Fruit fly (Drosophila melanogaster) whole organism, prepupa: Measurements from ENCODE around the gene Cdc50.

Experiments used
- Blimp-1 ChIP-seq: fragments of 200-800 bp; sonication (Bioruptor generic); optimal IDR thresholded peaks from 3 replicates; lab custom pipeline; 2017; ENCODE audit warnings: missing biosample characterization, missing genetic modification characterization, mild to moderate bottlenecking, moderate library complexity, missing genetic modification reagents
- CG11294 ChIP-seq: fragments of 200-800 bp; sonication (Bioruptor generic); IDR thresholded peaks from 2 replicates; pipeline ENCODE4 v1.3.6; 2022; ENCODE audit warnings: missing biosample characterization, missing genetic modification characterization
- CG11902 ChIP-seq: fragments of 200-800 bp; sonication (Bioruptor generic); optimal IDR thresholded peaks from 3 replicates; lab custom pipeline; 2016; ENCODE audit warnings: missing biosample characterization, missing genetic modification characterization
- CG15336 ChIP-seq: fragments of 200-800 bp; sonication (Bioruptor generic); IDR thresholded peaks from 2 replicates; pipeline ENCODE4 v1.3.6; 2022; ENCODE audit warnings: missing biosample characterization, missing genetic modification characterization
- CG1621 ChIP-seq: fragments of 200-800 bp; sonication (Bioruptor generic); optimal IDR thresholded peaks from 3 replicates; lab custom pipeline; 2018; ENCODE audit warnings: missing biosample characterization, mild to moderate bottlenecking, missing genetic modification characterization
- CG16779 ChIP-seq: fragments of 200-800 bp; sonication (Bioruptor generic); optimal IDR thresholded peaks from 3 replicates; lab custom pipeline; 2017; ENCODE audit warnings: missing biosample characterization, mild to moderate bottlenecking, missing genetic modification characterization
- CG32006 ChIP-seq: fragments of 200-800 bp; sonication (Bioruptor generic); optimal IDR thresholded peaks from 3 replicates; lab custom pipeline; 2017; ENCODE audit warnings: missing biosample characterization, mild to moderate bottlenecking, missing genetic modification characterization
- CG4318 ChIP-seq: fragments of 200-800 bp; sonication (Bioruptor generic); optimal IDR thresholded peaks from 3 replicates; lab custom pipeline; 2017; ENCODE audit warnings: missing biosample characterization, mild to moderate bottlenecking, missing genetic modification characterization
- CG6163 ChIP-seq: fragments of 200-800 bp; sonication (Bioruptor generic); IDR thresholded peaks from 3 replicates; pipeline ENCODE4 v1.3.6; 2022; ENCODE audit warnings: missing biosample characterization, missing genetic modification characterization
- CG6276 ChIP-seq: fragments of 200-800 bp; sonication (Bioruptor generic); optimal IDR thresholded peaks from 2 replicates; lab custom pipeline; 2017; ENCODE audit warnings: missing biosample characterization, mild to moderate bottlenecking, missing genetic modification characterization
- CG6792 ChIP-seq: fragments of 200-800 bp; sonication (Bioruptor generic); optimal IDR thresholded peaks from 3 replicates; lab custom pipeline; 2016; ENCODE audit warnings: missing biosample characterization, missing genetic modification characterization
- CG6854 ChIP-seq: fragments of 200-800 bp; sonication (Bioruptor generic); optimal IDR thresholded peaks from 2 replicates; lab custom pipeline; 2017; ENCODE audit warnings: missing biosample characterization, mild to moderate bottlenecking, missing genetic modification characterization
- CG9139 ChIP-seq: fragments of 200-800 bp; sonication (Bioruptor generic); optimal IDR thresholded peaks from 3 replicates; lab custom pipeline; 2017; ENCODE audit warnings: missing biosample characterization, mild to moderate bottlenecking, missing genetic modification characterization
- Eip78C ChIP-seq: fragments of 200-800 bp; sonication (Bioruptor generic); peaks from one replicate; lab custom pipeline; 2016; ENCODE audit warnings: missing biosample characterization, missing genetic modification characterization
- Eip93F ChIP-seq: fragments of 200-800 bp; sonication (Bioruptor generic); optimal IDR thresholded peaks from 2 replicates; lab custom pipeline; 2016; ENCODE audit warnings: missing biosample characterization, mild to moderate bottlenecking, missing genetic modification characterization
- Ets96B ChIP-seq: fragments of 200-800 bp; optimal IDR thresholded peaks from 2 replicates; lab custom pipeline; 2019; ENCODE audit warnings: missing biosample characterization, mild to moderate bottlenecking, missing genetic modification characterization, moderate library complexity
- Hr38 ChIP-seq: sonication (Bioruptor generic); optimal IDR thresholded peaks from 2 replicates; lab custom pipeline; 2016; ENCODE audit warnings: missing biosample characterization, missing genetic modification characterization
- Hr4 ChIP-seq: fragments of 200-800 bp; sonication (Bioruptor generic); optimal IDR thresholded peaks from 3 replicates; lab custom pipeline; 2016; ENCODE audit warnings: missing biosample characterization, missing genetic modification characterization
- Lpt ChIP-seq: fragments of 200-800 bp; sonication (Bioruptor generic); optimal IDR thresholded peaks from 3 replicates; lab custom pipeline; 2016; ENCODE audit warnings: missing biosample characterization, missing genetic modification characterization
- Met ChIP-seq: fragments of 200-800 bp; sonication (Bioruptor generic); optimal IDR thresholded peaks from 3 replicates; lab custom pipeline; 2016; ENCODE audit warnings: missing biosample characterization, missing genetic modification characterization
- Smox ChIP-seq: fragments of 200-800 bp; sonication (Bioruptor generic); optimal IDR thresholded peaks from 3 replicates; lab custom pipeline; 2016; ENCODE audit warnings: missing biosample characterization, missing genetic modification characterization
- Sox102F ChIP-seq: fragments of 200-800 bp; sonication (Bioruptor generic); optimal IDR thresholded peaks from 2 replicates; lab custom pipeline; 2016; ENCODE audit warnings: missing biosample characterization, mild to moderate bottlenecking, missing genetic modification characterization
- Sox14 ChIP-seq: fragments of 200-800 bp; sonication (Bioruptor generic); optimal IDR thresholded peaks from 3 replicates; lab custom pipeline; 2016; ENCODE audit warnings: missing biosample characterization, missing genetic modification characterization
- Sox15 ChIP-seq: fragments of 200-800 bp; sonication (Bioruptor generic); optimal IDR thresholded peaks from 3 replicates; lab custom pipeline; 2016; ENCODE audit warnings: missing biosample characterization, missing genetic modification characterization
- achi ChIP-seq: fragments of 200-800 bp; sonication (Bioruptor generic); optimal IDR thresholded peaks from 3 replicates; lab custom pipeline; 2016; ENCODE audit warnings: missing biosample characterization, missing genetic modification characterization
- acj6 ChIP-seq: fragments of 200-800 bp; sonication (Bioruptor generic); optimal IDR thresholded peaks from 3 replicates; lab custom pipeline; 2016; ENCODE audit warnings: missing biosample characterization, missing genetic modification characterization
- dac ChIP-seq: fragments of 200-800 bp; sonication (Bioruptor generic); optimal IDR thresholded peaks from 2 replicates; lab custom pipeline; 2017; ENCODE audit warnings: missing biosample characterization, mild to moderate bottlenecking, missing genetic modification characterization
- dsx ChIP-seq: fragments of 200-800 bp; optimal IDR thresholded peaks from 3 replicates; lab custom pipeline; 2019; ENCODE audit warnings: missing biosample characterization, mild to moderate bottlenecking, missing genetic modification characterization, moderate library complexity; ENCODE audit not compliant: poor library complexity, severe bottlenecking
- eg ChIP-seq: fragments of 200-800 bp; sonication (Bioruptor generic); IDR thresholded peaks from 3 replicates; pipeline ENCODE4 v1.3.6; 2022; ENCODE audit warnings: missing biosample characterization, missing genetic modification characterization
- esn ChIP-seq: fragments of 200-800 bp; sonication (Bioruptor generic); optimal IDR thresholded peaks from 2 replicates; lab custom pipeline; 2016; ENCODE audit warnings: missing biosample characterization, mild to moderate bottlenecking, missing genetic modification characterization, moderate library complexity
- fd59A ChIP-seq: fragments of 200-800 bp; sonication (Bioruptor generic); optimal IDR thresholded peaks from 2 replicates; lab custom pipeline; 2017; ENCODE audit warnings: missing biosample characterization, mild to moderate bottlenecking, missing genetic modification characterization, missing genetic modification reagents
- fd85E ChIP-seq: fragments of 200-800 bp; sonication (Bioruptor generic); optimal IDR thresholded peaks from 3 replicates; lab custom pipeline; 2016; ENCODE audit warnings: missing biosample characterization, missing genetic modification characterization
- fkh ChIP-seq: fragments of 200-800 bp; sonication (Bioruptor generic); optimal IDR thresholded peaks from 3 replicates; lab custom pipeline; 2017; ENCODE audit warnings: missing biosample characterization, mild to moderate bottlenecking, missing genetic modification characterization, moderate library complexity
- lz ChIP-seq: fragments of 200-800 bp; sonication (Bioruptor generic); optimal IDR thresholded peaks from 3 replicates; lab custom pipeline; 2016; ENCODE audit warnings: missing biosample characterization, missing genetic modification characterization
- net ChIP-seq: fragments of 200-800 bp; sonication (Bioruptor generic); optimal IDR thresholded peaks from 3 replicates; lab custom pipeline; 2016; ENCODE audit warnings: missing biosample characterization, missing genetic modification characterization
- spab ChIP-seq: fragments of 200-800 bp; sonication (Bioruptor generic); optimal IDR thresholded peaks from 2 replicates; lab custom pipeline; 2017; ENCODE audit warnings: missing biosample characterization, mild to moderate bottlenecking, missing genetic modification characterization, missing genetic modification reagents
- ss ChIP-seq, 2 experiments: fragments of 200-800 bp; sonication (Bioruptor generic); optimal IDR thresholded peaks; 2 replicates in 1 of 2; 3 replicates in 1 of 2; lab custom pipeline; 2017 to 2018; ENCODE audit warnings: mild to moderate bottlenecking in 2 of 2, missing biosample characterization in 2 of 2, missing genetic modification characterization in 2 of 2, moderate library complexity in 1 of 2
- svp ChIP-seq: fragments of 200-800 bp; sonication (Bioruptor generic); peaks from one replicate; lab custom pipeline; 2016; ENCODE audit warnings: missing biosample characterization, missing genetic modification characterization
- topi ChIP-seq: fragments of 200-800 bp; sonication (Bioruptor generic); optimal IDR thresholded peaks from 3 replicates; lab custom pipeline; 2016; ENCODE audit warnings: missing biosample characterization, missing genetic modification characterization
- vri ChIP-seq: fragments of 200-800 bp; sonication (Bioruptor generic); optimal IDR thresholded peaks from 3 replicates; lab custom pipeline; 2016; ENCODE audit warnings: missing biosample characterization, mild to moderate bottlenecking, missing genetic modification characterization

Gene Cdc50

dm6 chrX:16426478-16427052 lies 14.5 kb downstream of the Cdc50 start (continued):
- TF ChIP-seq CG6854 (GFP tag; lab: Kevin White, UChicago) (no peak), topi (GFP tag; lab: Kevin White, UChicago) (peak; percentile 14), ss (GFP tag; optimal IDR thresholded peaks at IDR 0.05; lab: Kevin White, UChicago) (peak in 1 of 2 experiments; percentile 23), fkh (GFP tag; lab: Kevin White, UChicago) (no peak), Hr4 (no peak), Sox102F (no peak), vri (GFP tag; lab: Kevin White, UChicago) (no peak)

dm6 chrX:16425145-16425544 lies 16.0 kb downstream of the Cdc50 start:
- no peak for TF ChIP-seq CG32006
- TF ChIP-seq fd85E (GFP tag; lab: Kevin White, UChicago) = no peak
- no peak for TF ChIP-seq Smox (GFP tag; lab: Kevin White, UChicago)
- TF ChIP-seq Eip78C (GFP tag; lab: Kevin White, UChicago) = peak; percentile 64
- no peak for TF ChIP-seq Met (GFP tag; lab: Kevin White, UChicago)
- TF ChIP-seq Lpt = peak; percentile 9
- peak; percentile 20 for TF ChIP-seq CG16779 (tag; lab: Kevin White, UChicago)
- TF ChIP-seq eg (GFP tag; lab: Robert Waterston, UW) = no peak
- TF ChIP-seq ss (GFP tag; optimal IDR thresholded peaks at IDR 0.05; lab: Kevin White, UChicago) = peak; percentile 49 to 57
- peak; percentile 67 for TF ChIP-seq svp (GFP tag; lab: Kevin White, UChicago)
- no peak for TF ChIP-seq acj6 (GFP tag; lab: Kevin White, UChicago)
- no peak for TF ChIP-seq dsx (GFP tag; lab: Kevin White, UChicago)
- TF ChIP-seq CG9139 = peak; percentile 4
- TF ChIP-seq CG15336 (GFP tag; lab: Robert Waterston, UW) = peak; percentile 22; the same call in 1 of the 2 replicates
- TF ChIP-seq CG6163 (GFP tag; lab: Robert Waterston, UW) = peak; percentile 45; the same call in 1 of the 3 replicates
- no peak for TF ChIP-seq net (GFP tag; lab: Kevin White, UChicago)
- no peak for TF ChIP-seq Sox15 (GFP tag; lab: Kevin White, UChicago)
- no peak for TF ChIP-seq spab
- TF ChIP-seq Sox14 = peak; percentile 62

- TF ChIP-seq CG1621 (tag; lab: Kevin White, UChicago) (no peak), Hr38 (GFP tag; lab: Kevin White, UChicago) (no peak), svp (GFP tag; lab: Kevin White, UChicago) (peak; percentile 81), CG6792 (GFP tag; lab: Kevin White, UChicago) (no peak), ss (GFP tag; optimal IDR thresholded peaks at IDR 0.05; lab: Kevin White, UChicago) (no peak)
Measured at dm6 chrX:16424296-16424695, 16.8 kb downstream of the Cdc50 start.

- TF ChIP-seq ss (GFP tag; optimal IDR thresholded peaks at IDR 0.05; lab: Kevin White, UChicago) (no peak), net (GFP tag; lab: Kevin White, UChicago) (no peak), eg (GFP tag; lab: Robert Waterston, UW) (peak; percentile 21; the same call in 1 of the 3 replicates), CG11902 (GFP tag; lab: Kevin White, UChicago) (no peak), Hr38 (GFP tag; lab: Kevin White, UChicago) (no peak), CG6276 (GFP tag; lab: Kevin White, UChicago) (peak; percentile 14), Smox (GFP tag; lab: Kevin White, UChicago) (no peak), Hr4 (no peak), esn (GFP tag; lab: Kevin White, UChicago) (no peak), Ets96B (no peak), CG6854 (GFP tag; lab: Kevin White, UChicago) (no peak), Eip93F (GFP tag; lab: Kevin White, UChicago) (peak; percentile 15), CG6792 (GFP tag; lab: Kevin White, UChicago) (no peak), CG9139 (no peak), CG1621 (tag; lab: Kevin White, UChicago) (no peak), achi (no peak), CG4318 (GFP tag; lab: Kevin White, UChicago) (no peak), svp (GFP tag; lab: Kevin White, UChicago) (peak; percentile 70), CG15336 (GFP tag; lab: Robert Waterston, UW) (peak; percentile 53), CG6163 (GFP tag; lab: Robert Waterston, UW) (peak; percentile 55; the same call in 2 of the 3 replicates), CG11294 (GFP tag; lab: Robert Waterston, UW) (peak; percentile 16; the same call in 1 of the 2 replicates), fd59A (GFP tag; lab: Kevin White, UChicago) (no peak), dac (GFP tag; lab: Kevin White, UChicago) (no peak), lz (GFP tag; lab: Kevin White, UChicago) (no peak), Blimp-1 (GFP tag; lab: Kevin White, UChicago) (peak; percentile 38)
Measured at dm6 chrX:16423125-16423509, 18.0 kb downstream of the Cdc50 start.
